Fruit fly (Drosophila melanogaster) whole organism, embryonic: ENCODE results near the gene RhoGAP5A.

Experiments used
- Adf1 ChIP-seq: fragments of 200-800 bp; sonication (Bioruptor generic); IDR thresholded peaks from 2 replicates; pipeline ENCODE4 v1.3.6; 2022; ENCODE audit warnings: missing biosample characterization, missing genetic modification characterization
- Antp ChIP-seq: fragments of 200-800 bp; sonication (Bioruptor generic); optimal IDR thresholded peaks from 3 replicates; lab custom pipeline; 2016; ENCODE audit warnings: missing biosample characterization, missing genetic modification characterization
- BEAF-32 ChIP-seq: fragments of 200-800 bp; sonication (Bioruptor generic); optimal IDR thresholded peaks from 3 replicates; lab custom pipeline; 2017; ENCODE audit warnings: missing biosample characterization, missing genetic modification characterization, mild to moderate bottlenecking, moderate library complexity, missing genetic modification reagents
- C15 ChIP-seq: fragments of 200-800 bp; sonication (Bioruptor generic); IDR thresholded peaks from 3 replicates; pipeline ENCODE4 v1.3.6; 2022; ENCODE audit warnings: missing biosample characterization, missing genetic modification characterization
- CG10209 ChIP-seq: fragments of 200-800 bp; sonication (Bioruptor generic); optimal IDR thresholded peaks from 3 replicates; lab custom pipeline; 2017; ENCODE audit warnings: missing biosample characterization, mild to moderate bottlenecking, missing genetic modification characterization, missing genetic modification reagents
- CG10565 ChIP-seq: fragments of 200-800 bp; sonication (Bioruptor generic); optimal IDR thresholded peaks from 3 replicates; lab custom pipeline; 2016; ENCODE audit warnings: missing biosample characterization, mild to moderate bottlenecking, missing genetic modification characterization
- CG11456 ChIP-seq: fragments of 200-800 bp; sonication (Bioruptor generic); IDR thresholded peaks from 3 replicates; pipeline ENCODE4 v1.3.6; 2022; ENCODE audit warnings: missing biosample characterization, missing genetic modification characterization
- CG17186 ChIP-seq: fragments of 200-800 bp; sonication (Bioruptor generic); optimal IDR thresholded peaks from 3 replicates; lab custom pipeline; 2017; ENCODE audit warnings: missing biosample characterization, missing genetic modification reagents, missing genetic modification characterization
- CG17328 ChIP-seq: fragments of 200-800 bp; sonication (Bioruptor generic); IDR thresholded peaks from 2 replicates; pipeline ENCODE4 v1.3.6; 2022; ENCODE audit warnings: missing biosample characterization, missing genetic modification characterization
- CG17568 ChIP-seq: fragments of 200-800 bp; sonication (Bioruptor generic); optimal IDR thresholded peaks from 2 replicates; lab custom pipeline; 2018; ENCODE audit warnings: missing biosample characterization, mild to moderate bottlenecking, missing genetic modification characterization, moderate library complexity
- CG18599 ChIP-seq: fragments of 200-800 bp; sonication (Bioruptor generic); optimal IDR thresholded peaks from 3 replicates; lab custom pipeline; 2017; ENCODE audit warnings: missing biosample characterization, missing genetic modification characterization, mild to moderate bottlenecking, moderate library complexity, missing genetic modification reagents
- CG30020 ChIP-seq: fragments of 200-800 bp; optimal IDR thresholded peaks from 2 replicates; lab custom pipeline; 2019; ENCODE audit warnings: missing biosample characterization, mild to moderate bottlenecking, missing genetic modification characterization, moderate library complexity
- CG4404 ChIP-seq: fragments of 200-800 bp; sonication (Bioruptor generic); IDR thresholded peaks from 2 replicates; pipeline ENCODE4 v1.3.6; 2022; ENCODE audit warnings: missing biosample characterization, missing genetic modification characterization
- CG7357 ChIP-seq: fragments of 200-800 bp; sonication (Bioruptor generic); IDR thresholded peaks from 3 replicates; pipeline ENCODE4 v1.3.6; 2022; ENCODE audit warnings: missing biosample characterization, missing genetic modification characterization
- CG7372 ChIP-seq: fragments of 200-800 bp; sonication (Bioruptor generic); IDR thresholded peaks from 2 replicates; pipeline ENCODE4 v1.3.6; 2022; ENCODE audit warnings: missing biosample characterization, missing genetic modification characterization
- CG7839 ChIP-seq: fragments of 200-800 bp; sonication (Bioruptor generic); optimal IDR thresholded peaks from 3 replicates; lab custom pipeline; 2018; ENCODE audit warnings: missing biosample characterization, mild to moderate bottlenecking, missing genetic modification characterization, moderate library complexity
- CTCF ChIP-seq: fragments of 200-800 bp; sonication (Bioruptor generic); optimal IDR thresholded peaks from 2 replicates; lab custom pipeline; 2017; ENCODE audit warnings: missing biosample characterization, mild to moderate bottlenecking, missing genetic modification characterization, moderate library complexity
- CrebB ChIP-seq: fragments of 200-800 bp; sonication (Bioruptor generic); optimal IDR thresholded peaks from 3 replicates; lab custom pipeline; 2018; ENCODE audit warnings: missing biosample characterization, mild to moderate bottlenecking, missing genetic modification characterization
- D ChIP-seq, 2 experiments: fragments of 200-800 bp in 1 of 2; fragments of >200 bp in 1 of 2; sonication (Bioruptor generic) in 1 of 2; optimal IDR thresholded peaks; 2 replicates in 1 of 2; 3 replicates in 1 of 2; lab custom pipeline; 2017; ENCODE audit warnings: mild to moderate bottlenecking in 1 of 2, missing biosample characterization in 1 of 2, missing genetic modification characterization in 1 of 2, missing genetic modification reagents in 1 of 2
- D19A ChIP-seq: fragments of 200-800 bp; optimal IDR thresholded peaks from 3 replicates; lab custom pipeline; 2019; ENCODE audit warnings: missing biosample characterization, mild to moderate bottlenecking, missing genetic modification characterization, moderate library complexity
- D19B ChIP-seq: fragments of 200-800 bp; sonication (Bioruptor generic); optimal IDR thresholded peaks from 2 replicates; lab custom pipeline; 2017; ENCODE audit warnings: missing biosample characterization, mild to moderate bottlenecking, missing genetic modification characterization
- H15 ChIP-seq: fragments of 200-800 bp; sonication (Bioruptor generic); IDR thresholded peaks from 3 replicates; pipeline ENCODE4 v1.3.6; 2022; ENCODE audit warnings: missing biosample characterization, missing genetic modification characterization
- Mad ChIP-seq: fragments of 200-800 bp; sonication (Bioruptor generic); optimal IDR thresholded peaks from 2 replicates; lab custom pipeline; 2016; ENCODE audit warnings: missing biosample characterization, missing genetic modification characterization
- NFAT ChIP-seq: fragments of 200-800 bp; sonication (Bioruptor generic); IDR thresholded peaks from 2 replicates; pipeline ENCODE4 v1.3.6; 2022; ENCODE audit warnings: missing biosample characterization, missing genetic modification characterization
- NfI ChIP-seq: fragments of 200-800 bp; sonication (Bioruptor generic); optimal IDR thresholded peaks from 3 replicates; lab custom pipeline; 2018; ENCODE audit warnings: missing biosample characterization, mild to moderate bottlenecking, missing genetic modification characterization, moderate library complexity
- Rfx ChIP-seq: fragments of 200-800 bp; sonication (Bioruptor generic); IDR thresholded peaks from 2 replicates; pipeline ENCODE4 v1.3.6; 2022; ENCODE audit warnings: missing biosample characterization, missing genetic modification characterization
- Six4 ChIP-seq: fragments of 200-800 bp; sonication (Bioruptor generic); optimal IDR thresholded peaks from 2 replicates; lab custom pipeline; 2016; ENCODE audit warnings: missing biosample characterization, missing genetic modification characterization
- Trl ChIP-seq, 3 experiments: fragments of >200 bp in 2 of 3; fragments of 200-800 bp in 1 of 3; sonication (Bioruptor generic) in 1 of 3; optimal IDR thresholded peaks; 2 replicates in 1 of 3; 3 replicates in 2 of 3; lab custom pipeline; 2016 to 2017; ENCODE audit warnings: missing biosample characterization in 1 of 3, missing genetic modification characterization in 1 of 3
- YL-1 ChIP-seq: fragments of 200-800 bp; sonication (Bioruptor generic); optimal IDR thresholded peaks from 3 replicates; lab custom pipeline; 2017; ENCODE audit warnings: missing biosample characterization, mild to moderate bottlenecking, missing genetic modification characterization
- abd-A ChIP-seq: fragments of 200-800 bp; sonication (Bioruptor generic); optimal IDR thresholded peaks from 3 replicates; lab custom pipeline; 2019; ENCODE audit warnings: missing biosample characterization, mild to moderate bottlenecking, missing genetic modification characterization, moderate library complexity
- ato ChIP-seq: fragments of 200-800 bp; sonication (Bioruptor generic); IDR thresholded peaks from 2 replicates; pipeline ENCODE4 v1.3.6; 2022; ENCODE audit warnings: missing biosample characterization, missing genetic modification characterization; ENCODE audit not compliant: partially characterized antibody
- bab2 ChIP-seq: fragments of 200-800 bp; sonication (Bioruptor generic); optimal IDR thresholded peaks from 2 replicates; lab custom pipeline; 2016; ENCODE audit warnings: missing biosample characterization, missing genetic modification characterization
- chif ChIP-seq, 2 experiments: fragments of 200-800 bp; sonication (Bioruptor generic); optimal IDR thresholded peaks; 3 replicates each; lab custom pipeline; 2016; ENCODE audit warnings: missing biosample characterization in 2 of 2, missing genetic modification characterization in 2 of 2
- crc ChIP-seq: fragments of 200-800 bp; sonication (Bioruptor generic); optimal IDR thresholded peaks from 2 replicates; lab custom pipeline; 2016; ENCODE audit warnings: missing biosample characterization, missing genetic modification characterization
- crp ChIP-seq, 2 experiments: fragments of 200-800 bp; sonication (Bioruptor generic); optimal IDR thresholded peaks; 2 replicates in 1 of 2; 3 replicates in 1 of 2; lab custom pipeline; 2017; ENCODE audit warnings: missing biosample characterization in 2 of 2, missing genetic modification characterization in 2 of 2, mild to moderate bottlenecking in 1 of 2, moderate library complexity in 1 of 2
- dati ChIP-seq: fragments of 200-800 bp; sonication (Bioruptor generic); IDR thresholded peaks from 2 replicates; pipeline ENCODE4 v1.3.6; 2022; ENCODE audit warnings: missing biosample characterization, missing genetic modification characterization
- dimm ChIP-seq: fragments of 200-800 bp; sonication (Bioruptor generic); IDR thresholded peaks from 2 replicates; pipeline ENCODE4 v1.3.6; 2022; ENCODE audit warnings: missing biosample characterization, missing genetic modification characterization
- en ChIP-seq: fragments of 200-800 bp; sonication (Bioruptor generic); optimal IDR thresholded peaks from 2 replicates; lab custom pipeline; 2016; ENCODE audit warnings: missing biosample characterization, missing genetic modification characterization
- gce ChIP-seq: fragments of 200-800 bp; sonication (Bioruptor generic); IDR thresholded peaks from 3 replicates; pipeline ENCODE4 v1.3.6; 2022; ENCODE audit warnings: missing biosample characterization, missing genetic modification characterization
- gfzf ChIP-seq: fragments of 200-800 bp; sonication (Bioruptor generic); optimal IDR thresholded peaks from 2 replicates; lab custom pipeline; 2016; ENCODE audit warnings: missing biosample characterization, mild to moderate bottlenecking, missing genetic modification characterization, moderate library complexity
- gro ChIP-seq: fragments of 200-800 bp; sonication (Bioruptor generic); optimal IDR thresholded peaks from 2 replicates; lab custom pipeline; 2016; ENCODE audit warnings: missing biosample characterization, missing genetic modification characterization
- lola ChIP-seq, 3 experiments: fragments of >200 bp in 2 of 3; fragments of 200-800 bp in 1 of 3; sonication (Bioruptor generic) in 1 of 3; optimal IDR thresholded peaks; 2 replicates each; lab custom pipeline; 2017 to 2019; ENCODE audit warnings: missing biosample characterization in 3 of 3, missing genetic modification characterization in 3 of 3, mild to moderate bottlenecking in 1 of 3, moderate library complexity in 1 of 3
- luna ChIP-seq: fragments of 200-800 bp; sonication (Bioruptor generic); optimal IDR thresholded peaks from 2 replicates; lab custom pipeline; 2016; ENCODE audit warnings: missing biosample characterization, missing genetic modification characterization
- otp ChIP-seq: fragments of 200-800 bp; sonication (Bioruptor generic); IDR thresholded peaks from 3 replicates; pipeline ENCODE4, ENCODE4 v1.3.6; 2022; ENCODE audit warnings: missing biosample characterization, missing genetic modification characterization
- pfk ChIP-seq: fragments of 200-800 bp; sonication (Bioruptor generic); optimal IDR thresholded peaks from 2 replicates; lab custom pipeline; 2018; ENCODE audit warnings: missing biosample characterization, mild to moderate bottlenecking, missing genetic modification characterization, moderate library complexity
- ranshi ChIP-seq: fragments of 200-800 bp; sonication (Bioruptor generic); IDR thresholded peaks from 2 replicates; pipeline ENCODE4 v1.3.6; 2022; ENCODE audit warnings: missing biosample characterization, missing genetic modification characterization
- scrt ChIP-seq: fragments of 200-800 bp; sonication (Bioruptor generic); optimal IDR thresholded peaks from 2 replicates; lab custom pipeline; 2018; ENCODE audit warnings: missing biosample characterization, mild to moderate bottlenecking, missing genetic modification characterization, moderate library complexity
- slp2 ChIP-seq: fragments of 200-800 bp; sonication (Bioruptor generic); optimal IDR thresholded peaks from 2 replicates; lab custom pipeline; 2016; ENCODE audit warnings: missing biosample characterization, missing genetic modification characterization
- tx ChIP-seq: fragments of 200-800 bp; sonication (Bioruptor generic); optimal IDR thresholded peaks from 2 replicates; lab custom pipeline; 2016; ENCODE audit warnings: missing biosample characterization, missing genetic modification characterization
- zf30C ChIP-seq: fragments of 200-800 bp; sonication (Bioruptor generic); optimal IDR thresholded peaks from 3 replicates; lab custom pipeline; 2018; ENCODE audit warnings: missing biosample characterization, mild to moderate bottlenecking, missing genetic modification characterization

Gene RhoGAP5A

dm6 chrX:5638588-5638987 lies 20.0 kb upstream of the RhoGAP5A start (continued):
- TF ChIP-seq CG17186 (GFP tag; lab: Kevin White, UChicago): no peak
- TF ChIP-seq NfI (GFP tag; lab: Kevin White, UChicago): peak; percentile 53
- TF ChIP-seq H15 (GFP tag; lab: Robert Waterston, UW): peak; percentile 22; the same call in 1 of the 3 replicates
- peak; percentile 53 to 60 for TF ChIP-seq chif (GFP tag; optimal IDR thresholded peaks at IDR 0.05; lab: Kevin White, UChicago)
- no peak for TF ChIP-seq gfzf
- no peak for TF ChIP-seq BEAF-32
- TF ChIP-seq dimm (GFP tag; lab: Robert Waterston, UW): 0 out of 2 replicates have a peak, but pooled peaks have one; percentile 3
- peak; percentile 88 for TF ChIP-seq CG17328
- TF ChIP-seq Mad (GFP tag; lab: Kevin White, UChicago): peak; percentile 9
- TF ChIP-seq D19B (GFP tag; lab: Kevin White, UChicago): no peak
- peak; percentile 44 for TF ChIP-seq gro (GFP tag; lab: Kevin White, UChicago)
- 0 out of 2 replicates have a peak, but pooled peaks have one; percentile 19 for TF ChIP-seq NFAT (GFP tag; lab: Robert Waterston, UW)
- TF ChIP-seq bab2 (GFP tag; lab: Kevin White, UChicago): peak; percentile 56
- no peak for TF ChIP-seq CG17568
- TF ChIP-seq crp (GFP tag; optimal IDR thresholded peaks at IDR 0.05; lab: Kevin White, UChicago): no peak
- peak; percentile 88 for TF ChIP-seq CG18599
- TF ChIP-seq YL-1 (GFP tag; lab: Kevin White, UChicago): no peak
- TF ChIP-seq CG7372: peak; percentile 52; the same call in 1 of the 2 replicates
- peak; percentile 49 for TF ChIP-seq abd-A (tag; lab: Kevin White, UChicago)
- TF ChIP-seq Antp (GFP tag; lab: Kevin White, UChicago): peak; percentile 70
- TF ChIP-seq D (optimal IDR thresholded peaks at IDR 0.05; lab: Kevin White, UChicago): no peak
- TF ChIP-seq D (GFP tag; optimal IDR thresholded peaks at IDR 0.05; lab: Kevin White, UChicago): no peak
- peak; percentile 5 for TF ChIP-seq slp2 (GFP tag; lab: Kevin White, UChicago)
- TF ChIP-seq CG7357 (GFP tag; lab: Robert Waterston, UW): peak; percentile 52; the same call in 2 of the 3 replicates
- TF ChIP-seq CG30020 (tag; lab: Kevin White, UChicago): no peak
- peak; percentile 19 for TF ChIP-seq Six4 (GFP tag; lab: Kevin White, UChicago)
- TF ChIP-seq Trl (optimal IDR thresholded peaks at IDR 0.05; lab: Kevin White, UChicago): no peak
- TF ChIP-seq Trl (GFP tag; optimal IDR thresholded peaks at IDR 0.05; lab: Kevin White, UChicago): peak; percentile 54
- peak; percentile 40 for TF ChIP-seq tx (GFP tag; lab: Kevin White, UChicago)
- no peak for TF ChIP-seq luna (GFP tag; lab: Kevin White, UChicago)
- no peak for TF ChIP-seq C15 (GFP tag; lab: Robert Waterston, UW)
- TF ChIP-seq Rfx (GFP tag; lab: Robert Waterston, UW): peak; percentile 69
- no peak for TF ChIP-seq pfk (GFP tag; lab: Kevin White, UChicago)
- peak; percentile 35; the same call in 1 of the 2 replicates for TF ChIP-seq CG4404 (GFP tag; lab: Robert Waterston, UW)
- TF ChIP-seq ranshi (GFP tag; lab: Robert Waterston, UW): peak; percentile 56
- TF ChIP-seq zf30C (GFP tag; lab: Kevin White, UChicago): no peak
- TF ChIP-seq D19A (tag; lab: Kevin White, UChicago): peak; percentile 9
- TF ChIP-seq CG10565 (GFP tag; lab: Kevin White, UChicago): no peak
- peak; percentile 20 for TF ChIP-seq CG10209 (GFP tag; lab: Kevin White, UChicago)
- no peak for TF ChIP-seq gce (GFP tag; lab: Robert Waterston, UW)
- TF ChIP-seq crc: no peak
- peak; percentile 63 for TF ChIP-seq CG7839
- TF ChIP-seq scrt: peak; percentile 76
- no peak for TF ChIP-seq CTCF (GFP tag; lab: Kevin White, UChicago)
- peak; percentile 79; the same call in 2 of the 3 replicates for TF ChIP-seq otp
- TF ChIP-seq CG11456 (GFP tag; lab: Robert Waterston, UW): peak; percentile 73
- TF ChIP-seq Adf1: peak; percentile 88
- TF ChIP-seq ato (GFP tag; lab: Robert Waterston, UW): no peak
- peak; percentile 14 for TF ChIP-seq CrebB (tag; lab: Kevin White, UChicago)
- no peak for TF ChIP-seq en (GFP tag; lab: Kevin White, UChicago)
- TF ChIP-seq lola (GFP tag; optimal IDR thresholded peaks at IDR 0.05; lab: Kevin White, UChicago): peak in 1 of 3 experiments; percentile 18
- peak; percentile 63 for TF ChIP-seq dati (GFP tag; lab: Robert Waterston, UW)
